Fruit fly (Drosophila melanogaster): Measurements from ENCODE around the gene ATPsynCF6.

ATPsynCF6 gene

dm6 chr3R:23396548-23397294 is 40.9 kb upstream of the ATPsynCF6 start (continued):
- TF ChIP-seq CG8281 (tag; optimal IDR thresholded peaks at IDR 0.05) = no peak
- no peak for TF ChIP-seq CG2712 (tag; optimal IDR thresholded peaks at IDR 0.05)
- peak; percentile 11 for TF ChIP-seq Asciz (GFP tag; optimal IDR thresholded peaks at IDR 0.05)
- TF ChIP-seq CG17328 (GFP tag; IDR thresholded peaks at IDR 0.05) = 0 out of 2 replicates have a peak, but pooled peaks have one; percentile 60

dm6 chr3R:23395720-23396119 is 39.9 kb upstream of the ATPsynCF6 start:
- peak; percentile 20 for TF ChIP-seq phol (tag; optimal IDR thresholded peaks at IDR 0.05)
- TF ChIP-seq CG16815 (GFP tag; optimal IDR thresholded peaks at IDR 0.05) = no peak
- TF ChIP-seq grn (GFP tag; optimal IDR thresholded peaks at IDR 0.05) = no peak
- no peak for TF ChIP-seq Sox100B (GFP tag; optimal IDR thresholded peaks at IDR 0.05)
- peak in 1 of 2 experiments; percentile 1 for TF ChIP-seq eve (GFP tag; optimal IDR thresholded peaks at IDR 0.05)
- TF ChIP-seq HLHmδ (GFP tag; optimal IDR thresholded peaks at IDR 0.05) = no peak
- TF ChIP-seq sr (GFP tag; IDR thresholded peaks at IDR 0.05) = no peak
- no peak for TF ChIP-seq CG5245 (GFP tag; optimal IDR thresholded peaks at IDR 0.05)
- no peak for TF ChIP-seq kay (GFP tag; optimal IDR thresholded peaks at IDR 0.05)
- no peak for TF ChIP-seq abd-A (tag; optimal IDR thresholded peaks at IDR 0.05)
- TF ChIP-seq sens (GFP tag) = peak; percentile 76
- no peak for TF ChIP-seq Atf6 (GFP tag; IDR thresholded peaks at IDR 0.05)
- TF ChIP-seq CG12391 (tag; optimal IDR thresholded peaks at IDR 0.05) = no peak
- TF ChIP-seq Hr51 (GFP tag; optimal IDR thresholded peaks at IDR 0.05) = peak in 1 of 2 experiments; percentile 26
- peak; percentile 3 for TF ChIP-seq cato (GFP tag; optimal IDR thresholded peaks at IDR 0.05; ENCODE audit: borderline replicate concordance)
- no peak for TF ChIP-seq B-H1 (GFP tag; IDR thresholded peaks at IDR 0.05)
- no peak for TF ChIP-seq CG12744 (GFP tag; optimal IDR thresholded peaks at IDR 0.05)
- TF ChIP-seq CG11504 (tag; optimal IDR thresholded peaks at IDR 0.05) = peak; percentile 28
- TF ChIP-seq CG9215 (GFP tag; IDR thresholded peaks at IDR 0.05) = no peak
- TF ChIP-seq CG4820 (GFP tag; optimal IDR thresholded peaks at IDR 0.05) = no peak
- TF ChIP-seq Drgx (GFP tag; IDR thresholded peaks at IDR 0.05) = peak; percentile 77
- TF ChIP-seq CG17612 (GFP tag; IDR thresholded peaks at IDR 0.05) = no peak
- TF ChIP-seq maf-S (GFP tag; optimal IDR thresholded peaks at IDR 0.05) = no peak
- no peak for TF ChIP-seq ranshi (GFP tag; IDR thresholded peaks at IDR 0.05)
- TF ChIP-seq tap (tag; optimal IDR thresholded peaks at IDR 0.05) = no peak
- TF ChIP-seq CG13296 (GFP tag; optimal IDR thresholded peaks at IDR 0.05) = no peak
- TF ChIP-seq CG2120 (GFP tag; optimal IDR thresholded peaks at IDR 0.05) = no peak
- TF ChIP-seq Ets65A (GFP tag) = peak; percentile 26
- no peak for TF ChIP-seq insv (GFP tag; optimal IDR thresholded peaks at IDR 0.05)
- TF ChIP-seq cas (GFP tag; IDR thresholded peaks at IDR 0.05) = no peak
- TF ChIP-seq CG8388 (GFP tag; optimal IDR thresholded peaks at IDR 0.05) = no peak
- peak; percentile 21 for TF ChIP-seq dmrt99B (tag; optimal IDR thresholded peaks at IDR 0.05)
- TF ChIP-seq Myb (GFP tag; optimal IDR thresholded peaks at IDR 0.05) = no peak
- no peak for TF ChIP-seq peb (GFP tag; IDR thresholded peaks at IDR 0.05)
- TF ChIP-seq gem (tag; optimal IDR thresholded peaks at IDR 0.05) = peak; percentile 29
- no peak for TF ChIP-seq CG8944 (GFP tag; optimal IDR thresholded peaks at IDR 0.05)
- no peak for TF ChIP-seq sens-2 (GFP tag; IDR thresholded peaks at IDR 0.05)
- TF ChIP-seq Sox102F (GFP tag; optimal IDR thresholded peaks at IDR 0.05) = peak; percentile 53
- no peak for TF ChIP-seq CG14441 (GFP tag; IDR thresholded peaks at IDR 0.05)
- no peak for TF ChIP-seq CG2202 (tag; optimal IDR thresholded peaks at IDR 0.05)
- no peak for TF ChIP-seq pan (optimal IDR thresholded peaks at IDR 0.05)
- TF ChIP-seq pan (GFP tag; optimal IDR thresholded peaks at IDR 0.05 in 1 of 2, IDR thresholded peaks at IDR 0.05 in 1 of 2) = no peak
- no peak for TF ChIP-seq sd (tag; optimal IDR thresholded peaks at IDR 0.05)
- no peak for TF ChIP-seq trem (tag; optimal IDR thresholded peaks at IDR 0.05)
- no peak for TF ChIP-seq Camta (GFP tag; optimal IDR thresholded peaks at IDR 0.05)

Measured in whole organism, embryonic.